Worm (Caenorhabditis elegans) whole organism, young adult: ENCODE results near the gene F13H8.2.
A peak's percentile ranks its signal among the peaks of the same experiment; 100 is the strongest.

Source experiments
- B0019.2 ChIP-seq: fragments of 200-800 bp; sonication (Bioruptor generic); conservative IDR thresholded peaks from 2 replicates; pipeline ENCODE4 v1.3.6; 2022; ENCODE audit warnings: missing genetic modification reagents, missing genetic modification characterization, missing compliant biosample characterization
- B0336.3 ChIP-seq: fragments of 200-800 bp; sonication (Bioruptor generic); IDR thresholded peaks from 2 replicates; pipeline ENCODE4 v1.3.6; 2022; ENCODE audit warnings: missing genetic modification characterization, missing compliant biosample characterization
- D2030.7 ChIP-seq: fragments of 200-800 bp; sonication (Bioruptor generic); IDR thresholded peaks from 2 replicates; pipeline ENCODE4 v1.3.6; 2022; ENCODE audit warnings: missing genetic modification reagents, missing genetic modification characterization, missing compliant biosample characterization
- F23B12.7 ChIP-seq: sonication (generic microtip); optimal IDR thresholded peaks from 2 replicates; lab custom pipeline; 2017; ENCODE audit warnings: missing genetic modification characterization, mild to moderate bottlenecking, missing compliant biosample characterization, antibody characterized with exemption, moderate library complexity; ENCODE audit not compliant: insufficient read depth
- F33H1.4 ChIP-seq: fragments of 200-800 bp; sonication (Bioruptor generic); IDR thresholded peaks from 2 replicates; pipeline ENCODE4 v1.3.6; 2022; ENCODE audit warnings: missing genetic modification reagents, missing genetic modification characterization, missing compliant biosample characterization
- F39B2.1 ChIP-seq: fragments of 200-800 bp; sonication (Bioruptor generic); IDR thresholded peaks from 2 replicates; pipeline ENCODE4 v1.3.6; 2022; ENCODE audit warnings: missing genetic modification reagents, missing genetic modification characterization, missing compliant biosample characterization
- F49E8.2 ChIP-seq: sonication (generic microtip); optimal IDR thresholded peaks from 3 replicates; lab custom pipeline; 2017; ENCODE audit warnings: missing genetic modification characterization, mild to moderate bottlenecking, missing compliant biosample characterization, antibody characterized with exemption, moderate library complexity; ENCODE audit not compliant: insufficient read depth
- F52B5.7 ChIP-seq: sonication (generic microtip); optimal IDR thresholded peaks from 2 replicates; lab custom pipeline; 2016; ENCODE audit warnings: mild to moderate bottlenecking, missing genetic modification characterization, missing compliant biosample characterization
- T07F8.4 ChIP-seq: sonication (generic microtip); optimal IDR thresholded peaks from 2 replicates; lab custom pipeline; 2016; ENCODE audit warnings: mild to moderate bottlenecking, missing genetic modification characterization, moderate library complexity, missing compliant biosample characterization
- Y53F4B.3 ChIP-seq: fragments of 200-800 bp; sonication (Bioruptor generic); IDR thresholded peaks from 2 replicates; pipeline ENCODE4 v1.3.6; 2022; ENCODE audit warnings: missing genetic modification reagents, missing genetic modification characterization, missing compliant biosample characterization
- ZK185.1 ChIP-seq: sonication (generic microtip); optimal IDR thresholded peaks from 2 replicates; lab custom pipeline; 2016; ENCODE audit warnings: mild to moderate bottlenecking, missing genetic modification characterization, missing compliant biosample characterization; ENCODE audit not compliant: poor library complexity, severe bottlenecking
- ama-1 ChIP-seq, 3 experiments: fragments of 150-350 bp in 1 of 3; sonication (generic microtip) in 2 of 3; optimal IDR thresholded peaks; 2 replicates each; lab custom pipeline; 2014 to 2018; ENCODE audit warnings: missing biosample characterization in 2 of 3, missing genetic modification characterization in 2 of 3, missing genetic modification reagents in 2 of 3
- athp-1 ChIP-seq: sonication (generic microtip); optimal IDR thresholded peaks from 2 replicates; lab custom pipeline; 2017; ENCODE audit warnings: mild to moderate bottlenecking, missing genetic modification characterization, missing compliant biosample characterization
- attf-3 ChIP-seq: fragments of 200-800 bp; sonication (Bioruptor generic); conservative IDR thresholded peaks from 2 replicates; pipeline ENCODE4 v1.3.6; 2022; ENCODE audit warnings: missing genetic modification reagents, missing genetic modification characterization, missing compliant biosample characterization
- bed-2 ChIP-seq: fragments of 200-800 bp; sonication (Bioruptor generic); IDR thresholded peaks from 2 replicates; pipeline ENCODE4 v1.3.6; 2022; ENCODE audit warnings: missing genetic modification reagents, missing genetic modification characterization, missing compliant biosample characterization
- cebp-1 ChIP-seq, 2 experiments: fragments of 200-800 bp in 1 of 2; sonication (Bioruptor generic) in 1 of 2; sonication (generic microtip) in 1 of 2; IDR thresholded peaks in 1 of 2; optimal IDR thresholded peaks in 1 of 2; 2 replicates each; pipeline versions ENCODE4 v1.3.6 to Lab custom; 2017 to 2022; ENCODE audit warnings: missing compliant biosample characterization in 2 of 2, missing genetic modification characterization in 2 of 2, mild to moderate bottlenecking in 1 of 2, missing genetic modification reagents in 1 of 2, moderate library complexity in 1 of 2
- cebp-2 ChIP-seq: fragments of 200-800 bp; sonication (Bioruptor generic); IDR thresholded peaks from 2 replicates; pipeline ENCODE4 v1.3.6; 2022; ENCODE audit warnings: missing genetic modification characterization, missing compliant biosample characterization
- ceh-40 ChIP-seq: fragments of 200-800 bp; sonication (Bioruptor generic); IDR thresholded peaks from 2 replicates; pipeline ENCODE4 v1.3.6; 2022; ENCODE audit warnings: missing genetic modification characterization, missing compliant biosample characterization
- ceh-79 ChIP-seq: sonication (generic microtip); optimal IDR thresholded peaks from 2 replicates; lab custom pipeline; 2017; ENCODE audit warnings: mild to moderate bottlenecking, missing genetic modification characterization, missing compliant biosample characterization
- chd-7 ChIP-seq: sonication (generic microtip); optimal IDR thresholded peaks from 2 replicates; lab custom pipeline; 2016; ENCODE audit warnings: mild to moderate bottlenecking, missing genetic modification characterization, moderate library complexity, missing compliant biosample characterization
- dox-1 ChIP-seq: fragments of 200-800 bp; sonication (Bioruptor generic); IDR thresholded peaks from 2 replicates; pipeline ENCODE4 v1.3.6; 2022; ENCODE audit warnings: missing genetic modification reagents, missing genetic modification characterization, missing compliant biosample characterization
- ekl-4 ChIP-seq: fragments of 200-800 bp; sonication (Bioruptor generic); IDR thresholded peaks from 2 replicates; pipeline ENCODE4 v1.3.6; 2022; ENCODE audit warnings: missing genetic modification reagents, missing genetic modification characterization, missing compliant biosample characterization
- fkh-3 ChIP-seq: sonication (generic microtip); optimal IDR thresholded peaks from 2 replicates; lab custom pipeline; 2016; ENCODE audit warnings: mild to moderate bottlenecking, missing genetic modification characterization, missing compliant biosample characterization
- hlh-12 ChIP-seq: sonication (generic microtip); optimal IDR thresholded peaks from 2 replicates; lab custom pipeline; 2016; ENCODE audit warnings: missing genetic modification characterization, missing compliant biosample characterization
- let-607 ChIP-seq, 2 experiments: fragments of 200-800 bp in 1 of 2; sonication (Bioruptor generic) in 1 of 2; sonication (generic microtip) in 1 of 2; optimal IDR thresholded peaks; 2 replicates each; lab custom pipeline; 2016 to 2018; ENCODE audit warnings: mild to moderate bottlenecking in 2 of 2, missing compliant biosample characterization in 2 of 2, missing genetic modification characterization in 2 of 2, moderate library complexity in 2 of 2, missing genotype in 1 of 2
- lin-26 ChIP-seq: fragments of 200-800 bp; sonication (Bioruptor generic); IDR thresholded peaks from 2 replicates; pipeline ENCODE4 v1.3.6; 2022; ENCODE audit warnings: missing genetic modification reagents, missing genetic modification characterization, missing compliant biosample characterization
- lin-35 ChIP-seq, 3 experiments: fragments of 150-350 bp in 2 of 3; sonication (generic microtip) in 1 of 3; optimal IDR thresholded peaks; 2 replicates each; lab custom pipeline; 2014 to 2018; ENCODE audit warnings: missing biosample characterization in 3 of 3, missing genetic modification characterization in 3 of 3, missing genetic modification reagents in 3 of 3
- lsl-1 ChIP-seq: fragments of 200-800 bp; sonication (Bioruptor generic); optimal IDR thresholded peaks from 2 replicates; lab custom pipeline; 2018; ENCODE audit warnings: mild to moderate bottlenecking, missing genetic modification characterization, moderate library complexity, missing compliant biosample characterization
- madf-8 ChIP-seq: fragments of 200-800 bp; sonication (Bioruptor generic); conservative IDR thresholded peaks from 2 replicates; pipeline ENCODE4 v1.3.6; 2022; ENCODE audit warnings: missing genetic modification reagents, missing genetic modification characterization, missing compliant biosample characterization
- mcd-1 ChIP-seq: fragments of 200-800 bp; sonication (Bioruptor generic); IDR thresholded peaks from 2 replicates; pipeline ENCODE4 v1.3.6; 2022; ENCODE audit warnings: missing genetic modification reagents, missing genetic modification characterization, missing compliant biosample characterization
- mel-28 ChIP-seq: sonication (generic microtip); optimal IDR thresholded peaks from 2 replicates; lab custom pipeline; 2016; ENCODE audit warnings: borderline replicate concordance, mild to moderate bottlenecking, missing genetic modification characterization, missing compliant biosample characterization
- mxl-1 ChIP-seq: sonication (generic microtip); optimal IDR thresholded peaks from 2 replicates; lab custom pipeline; 2016; ENCODE audit warnings: missing genetic modification characterization, missing compliant biosample characterization
- nhr-90 ChIP-seq: sonication (generic microtip); optimal IDR thresholded peaks from 2 replicates; lab custom pipeline; 2016; ENCODE audit warnings: missing genotype, mild to moderate bottlenecking, missing genetic modification characterization, missing compliant biosample characterization
- pbrm-1 ChIP-seq: fragments of 200-800 bp; sonication (Bioruptor generic); IDR thresholded peaks from 2 replicates; pipeline ENCODE4 v1.3.6; 2022; ENCODE audit warnings: missing genetic modification reagents, missing genetic modification characterization, missing compliant biosample characterization
- rcor-1 ChIP-seq: fragments of 200-800 bp; sonication (Bioruptor generic); IDR thresholded peaks from 2 replicates; pipeline ENCODE4 v1.3.6; 2022; ENCODE audit warnings: missing genetic modification reagents, missing genetic modification characterization, missing compliant biosample characterization
- rec-8 ChIP-seq, 2 experiments: sonication (generic microtip); optimal IDR thresholded peaks; 2 replicates each; lab custom pipeline; 2016; ENCODE audit warnings: mild to moderate bottlenecking in 2 of 2, missing genetic modification characterization in 2 of 2, missing genetic modification reagents in 2 of 2, missing genotype in 2 of 2, missing biosample characterization in 1 of 2, missing compliant biosample characterization in 1 of 2, moderate library complexity in 1 of 2
- repo-1 ChIP-seq: sonication (generic microtip); optimal IDR thresholded peaks from 2 replicates; lab custom pipeline; 2017; ENCODE audit warnings: mild to moderate bottlenecking, missing genetic modification characterization, missing compliant biosample characterization
- snpc-3.4 ChIP-seq: sonication (generic microtip); optimal IDR thresholded peaks from 2 replicates; lab custom pipeline; 2017; ENCODE audit warnings: missing genetic modification characterization, mild to moderate bottlenecking, missing compliant biosample characterization, antibody characterized with exemption, moderate library complexity, missing genotype, missing genetic modification reagents
- sptf-2 ChIP-seq: fragments of 200-800 bp; sonication (Bioruptor generic); optimal IDR thresholded peaks from 2 replicates; lab custom pipeline; 2018; ENCODE audit warnings: mild to moderate bottlenecking, missing genetic modification characterization, missing compliant biosample characterization
- tbp1 ChIP-seq: fragments of 200-800 bp; sonication (Bioruptor generic); optimal IDR thresholded peaks from 2 replicates; lab custom pipeline; 2018; ENCODE audit warnings: mild to moderate bottlenecking, missing genetic modification characterization, missing compliant biosample characterization
- tbx-9 ChIP-seq: sonication (generic microtip); optimal IDR thresholded peaks from 2 replicates; lab custom pipeline; 2016; ENCODE audit warnings: borderline replicate concordance, missing genetic modification characterization, inconsistent platforms, missing compliant biosample characterization
- tlf-1 ChIP-seq: fragments of 200-800 bp; sonication (Bioruptor generic); optimal IDR thresholded peaks from 2 replicates; lab custom pipeline; 2018; ENCODE audit warnings: mild to moderate bottlenecking, missing genetic modification characterization, missing compliant biosample characterization
- unc-130 ChIP-seq: sonication (generic microtip); optimal IDR thresholded peaks from 2 replicates; lab custom pipeline; 2016; ENCODE audit warnings: missing genetic modification reagents, missing genetic modification characterization, missing compliant biosample characterization
- zim-3 ChIP-seq: sonication (generic microtip); optimal IDR thresholded peaks from 2 replicates; lab custom pipeline; 2017; ENCODE audit warnings: mild to moderate bottlenecking, missing genetic modification characterization, moderate library complexity, missing compliant biosample characterization
- ztf-18 ChIP-seq: sonication (generic microtip); optimal IDR thresholded peaks from 2 replicates; lab custom pipeline; 2016; ENCODE audit warnings: missing genotype, mild to moderate bottlenecking, missing genetic modification characterization, missing compliant biosample characterization
- ztf-26 ChIP-seq: sonication (generic microtip); optimal IDR thresholded peaks from 2 replicates; lab custom pipeline; 2017; ENCODE audit warnings: missing genetic modification characterization, missing compliant biosample characterization

F13H8.2 gene

DNA sequence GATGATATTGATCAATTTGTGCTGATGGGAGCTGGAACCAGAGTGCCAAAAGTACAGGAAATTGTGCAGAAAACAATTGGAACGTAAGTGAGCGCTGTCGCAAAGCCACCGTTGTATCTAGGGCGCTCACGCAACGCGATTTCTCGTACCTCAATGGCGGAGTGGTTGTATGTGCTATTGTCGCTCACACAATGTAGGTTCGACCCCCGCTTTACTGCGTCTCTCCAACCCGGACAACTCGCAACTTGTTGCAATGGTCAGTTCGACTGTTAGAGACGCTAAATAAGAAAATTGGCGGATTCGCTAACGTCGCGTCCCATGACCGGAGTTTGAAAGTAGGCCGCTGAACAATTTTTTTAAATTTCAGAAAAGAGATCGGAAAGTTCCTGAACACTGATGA, 21.7 kb upstream of the F13H8.2 start (continued):
- TF ChIP-seq ztf-18 (peak; percentile 68), cebp-1 (GFP tag; IDR thresholded peaks at IDR 0.05; lab: Robert Waterston, UW) (0 out of 2 replicates have a peak, but pooled peaks have one; percentile 11), cebp-1 (tag; optimal IDR thresholded peaks at IDR 0.05; lab: Kevin White, UChicago) (peak; percentile 62), madf-8 (0 out of 2 replicates have a peak, but pooled peaks have one; percentile 3), lsl-1 (GFP tag; lab: Kevin White, UChicago) (peak; percentile 43), sptf-2 (GFP tag; lab: Kevin White, UChicago) (peak; percentile 27), zim-3 (no peak), ceh-79 (tag; lab: Kevin White, UChicago) (no peak), tlf-1 (GFP tag; lab: Kevin White, UChicago) (peak; percentile 1), athp-1 (tag; lab: Kevin White, UChicago) (peak; percentile 61), ceh-40 (GFP tag; lab: Robert Waterston, UW) (no peak), dox-1 (GFP tag; lab: Robert Waterston, UW) (peak; percentile 73), rec-8 (tag; optimal IDR thresholded peaks at IDR 0.05; lab: Kevin White, UChicago) (peak; percentile 47 to 49), chd-7 (peak; percentile 50), lin-35 (GFP tag; optimal IDR thresholded peaks at IDR 0.05; lab: Kevin White, UChicago) (peak in 1 of 3 experiments; percentile 30), cebp-2 (GFP tag; lab: Robert Waterston, UW) (0 out of 2 replicates have a peak, but pooled peaks have one; percentile 41), B0336.3 (GFP tag; lab: Robert Waterston, UW) (0 out of 2 replicates have a peak, but pooled peaks have one; percentile 13), attf-3 (GFP tag; lab: Robert Waterston, UW) (no peak), Y53F4B.3 (no peak), F39B2.1 (GFP tag; lab: Robert Waterston, UW) (no peak), unc-130 (peak; percentile 1), F23B12.7 (tag; lab: Kevin White, UChicago) (peak; percentile 95), T07F8.4 (tag; lab: Kevin White, UChicago) (peak; percentile 63), ama-1 (optimal IDR thresholded peaks at IDR 0.05; lab: Kevin White, UChicago) (no peak), ama-1 (GFP tag; optimal IDR thresholded peaks at IDR 0.05; lab: Kevin White, UChicago) (peak; percentile 66 to 71), rcor-1 (GFP tag; lab: Robert Waterston, UW) (peak; percentile 51; the same call in 1 of the 2 replicates), hlh-12 (tag; lab: Kevin White, UChicago) (no peak), pbrm-1 (peak; percentile 16; the same call in 1 of the 2 replicates), nhr-90 (tag; lab: Kevin White, UChicago) (peak; percentile 72), let-607 (tag; optimal IDR thresholded peaks at IDR 0.05; lab: Kevin White, UChicago) (peak in 1 of 2 experiments; percentile 14), repo-1 (peak; percentile 71), F52B5.7 (tag; lab: Kevin White, UChicago) (peak; percentile 17), ekl-4 (GFP tag; lab: Robert Waterston, UW) (peak; percentile 87), B0019.2 (peak; percentile 36; the same call in 1 of the 2 replicates), lin-26 (GFP tag; lab: Robert Waterston, UW) (peak; percentile 80), ztf-26 (tag; lab: Kevin White, UChicago) (peak; percentile 58), mcd-1 (GFP tag; lab: Robert Waterston, UW) (peak; percentile 54; the same call in 1 of the 2 replicates), F49E8.2 (peak; percentile 82), F33H1.4 (GFP tag; lab: Robert Waterston, UW) (peak; percentile 46), snpc-3.4 (tag; lab: Kevin White, UChicago) (peak; percentile 56), ZK185.1 (peak; percentile 76), tbp1 (GFP tag; lab: Kevin White, UChicago) (peak; percentile 92), mel-28 (tag; lab: Kevin White, UChicago) (no peak), bed-2 (GFP tag; lab: Robert Waterston, UW) (0 out of 2 replicates have a peak, but pooled peaks have one; percentile 15), D2030.7 (GFP tag; lab: Robert Waterston, UW) (peak; percentile 41; the same call in 1 of the 2 replicates), mxl-1 (no peak), fkh-3 (tag; lab: Kevin White, UChicago) (peak; percentile 63), tbx-9 (tag; lab: Kevin White, UChicago) (no peak)
